Worm (Caenorhabditis elegans) whole organism, L1 larva: Measurements from ENCODE around the gene F59D12.5.

ENCODE experiments used
- F16B12.6 ChIP-seq: fragments of 150-350 bp; optimal IDR thresholded peaks from 2 replicates; lab custom pipeline; 2014; ENCODE audit warnings: missing biosample characterization, missing genetic modification characterization
- Y116A8C.19 ChIP-seq: sonication (generic microtip); optimal IDR thresholded peaks from 2 replicates; lab custom pipeline; 2016; ENCODE audit warnings: missing compliant biosample characterization, missing genetic modification characterization, borderline replicate concordance
- aha-1 ChIP-seq: fragments of 150-350 bp; optimal IDR thresholded peaks from 2 replicates; lab custom pipeline; 2014; ENCODE audit warnings: missing biosample characterization, missing genetic modification characterization
- alr-1 ChIP-seq: fragments of 200-800 bp; sonication (Bioruptor generic); optimal IDR thresholded peaks from 2 replicates; lab custom pipeline; 2018; ENCODE audit warnings: borderline replicate concordance, mild to moderate bottlenecking, missing genetic modification characterization, missing compliant biosample characterization
- ama-1 ChIP-seq: fragments of 150-350 bp; optimal IDR thresholded peaks from 2 replicates; lab custom pipeline; 2014
- ceh-8 ChIP-seq: fragments of 200-800 bp; sonication (Bioruptor generic); optimal IDR thresholded peaks from 2 replicates; lab custom pipeline; 2018; ENCODE audit warnings: mild to moderate bottlenecking, missing genetic modification characterization, moderate library complexity, missing compliant biosample characterization
- ceh-82 ChIP-seq, 3 experiments: fragments of 150-350 bp in 1 of 3; sonication (generic microtip) in 2 of 3; optimal IDR thresholded peaks; 2 replicates each; lab custom pipeline; 2014 to 2017; ENCODE audit warnings: missing biosample characterization in 3 of 3, missing genetic modification characterization in 3 of 3
- ceh-88 ChIP-seq: fragments of 200-800 bp; sonication (Bioruptor generic); IDR thresholded peaks from 2 replicates; pipeline ENCODE4 v1.3.6; 2022; ENCODE audit warnings: missing genetic modification characterization, missing compliant biosample characterization
- dpl-1 ChIP-seq, 3 experiments: fragments of 150-350 bp in 2 of 3; sonication (generic microtip) in 1 of 3; optimal IDR thresholded peaks; 2 replicates each; lab custom pipeline; 2014 to 2017; ENCODE audit warnings: missing biosample characterization in 3 of 3, missing genetic modification characterization in 3 of 3, missing genetic modification reagents in 3 of 3
- efl-1 ChIP-seq, 4 experiments: fragments of 150-350 bp; optimal IDR thresholded peaks in 3 of 4; peaks in 1 of 4; 1 replicate in 1 of 4; 2 replicates in 3 of 4; lab custom pipeline; 2014; ENCODE audit warnings: missing biosample characterization in 2 of 4, missing genetic modification characterization in 2 of 4, missing genetic modification reagents in 2 of 4
- efl-3 ChIP-seq: fragments of 200-800 bp; sonication (Bioruptor generic); optimal IDR thresholded peaks from 2 replicates; lab custom pipeline; 2018; ENCODE audit warnings: mild to moderate bottlenecking, missing genetic modification characterization, missing compliant biosample characterization
- egl-13 ChIP-seq: sonication (generic microtip); optimal IDR thresholded peaks from 2 replicates; lab custom pipeline; 2016; ENCODE audit warnings: missing genotype, missing genetic modification reagents, missing genetic modification characterization, missing compliant biosample characterization
- egl-27 ChIP-seq, 2 experiments: fragments of 150-350 bp in 1 of 2; sonication (generic microtip); optimal IDR thresholded peaks; 3 replicates each; lab custom pipeline; 2017 to 2018; ENCODE audit warnings: missing biosample characterization in 2 of 2, missing genetic modification characterization in 2 of 2, missing genetic modification reagents in 2 of 2
- elt-2 ChIP-seq: sonication (generic microtip); optimal IDR thresholded peaks from 2 replicates; lab custom pipeline; 2016; ENCODE audit warnings: missing genetic modification characterization, mild to moderate bottlenecking, inconsistent platforms, missing compliant biosample characterization, missing genetic modification reagents
- ets-5 ChIP-seq: fragments of 200-800 bp; sonication (Bioruptor generic); IDR thresholded peaks from 2 replicates; pipeline ENCODE4 v1.3.6; 2022; ENCODE audit warnings: missing genetic modification characterization, missing compliant biosample characterization
- fkh-10 ChIP-seq: sonication (generic microtip); optimal IDR thresholded peaks from 2 replicates; lab custom pipeline; 2017; ENCODE audit warnings: missing biosample characterization, missing genetic modification reagents, missing genetic modification characterization
- fkh-8 ChIP-seq: sonication (generic microtip); optimal IDR thresholded peaks from 2 replicates; lab custom pipeline; 2016; ENCODE audit warnings: mild to moderate bottlenecking, missing genetic modification characterization, missing compliant biosample characterization
- grh-1 ChIP-seq: fragments of 200-800 bp; sonication (Bioruptor generic); IDR thresholded peaks from 2 replicates; pipeline ENCODE4 v1.3.6; 2022; ENCODE audit warnings: missing genetic modification reagents, missing genetic modification characterization, missing compliant biosample characterization
- hpl-2 ChIP-seq: fragments of 150-350 bp; optimal IDR thresholded peaks from 2 replicates; lab custom pipeline; 2014; ENCODE audit warnings: missing biosample characterization, missing genetic modification reagents, missing genetic modification characterization
- irx-1 ChIP-seq: sonication (generic microtip); optimal IDR thresholded peaks from 2 replicates; lab custom pipeline; 2016; ENCODE audit warnings: missing genetic modification characterization, missing compliant biosample characterization
- isw-1 ChIP-seq: fragments of 200-800 bp; sonication (Bioruptor generic); IDR thresholded peaks from 2 replicates; pipeline ENCODE4 v1.3.6; 2022; ENCODE audit warnings: missing genetic modification characterization, missing compliant biosample characterization
- jun-1 ChIP-seq: fragments of 150-350 bp; optimal IDR thresholded peaks from 2 replicates; lab custom pipeline; 2014; ENCODE audit warnings: missing biosample characterization, missing genetic modification reagents, missing genetic modification characterization
- lin-13 ChIP-seq: fragments of 150-350 bp; optimal IDR thresholded peaks from 2 replicates; lab custom pipeline; 2014; ENCODE audit warnings: missing biosample characterization, missing genetic modification reagents, missing genetic modification characterization
- lin-14 ChIP-seq: fragments of 200-800 bp; sonication (Bioruptor generic); optimal IDR thresholded peaks from 2 replicates; lab custom pipeline; 2018; ENCODE audit warnings: mild to moderate bottlenecking, missing genetic modification characterization, moderate library complexity, missing compliant biosample characterization
- lir-3 ChIP-seq: sonication (generic microtip); optimal IDR thresholded peaks from 2 replicates; lab custom pipeline; 2016; ENCODE audit warnings: mild to moderate bottlenecking, missing genetic modification characterization, moderate library complexity, missing compliant biosample characterization; ENCODE audit not compliant: poor library complexity
- lsy-2 ChIP-seq, 2 experiments: fragments of 150-350 bp; optimal IDR thresholded peaks; 2 replicates each; lab custom pipeline; 2014; ENCODE audit warnings: missing biosample characterization in 2 of 2, missing genetic modification characterization in 2 of 2
- mab-9 ChIP-seq: fragments of 200-800 bp; sonication (Bioruptor generic); IDR thresholded peaks from 2 replicates; pipeline ENCODE4 v1.3.6; 2022; ENCODE audit warnings: missing genetic modification reagents, missing genetic modification characterization, missing compliant biosample characterization
- mdl-1 ChIP-seq, 2 experiments: fragments of 150-350 bp; optimal IDR thresholded peaks; 2 replicates each; lab custom pipeline; 2014 to 2017; ENCODE audit warnings: missing biosample characterization in 2 of 2, missing genetic modification characterization in 2 of 2, inconsistent platforms in 1 of 2
- nhr-19 ChIP-seq: fragments of 200-800 bp; sonication (Bioruptor generic); conservative IDR thresholded peaks from 2 replicates; pipeline ENCODE4 v1.3.6; 2022; ENCODE audit warnings: missing genetic modification characterization, missing compliant biosample characterization
- nhr-237 ChIP-seq: fragments of 150-350 bp; optimal IDR thresholded peaks from 2 replicates; lab custom pipeline; 2014; ENCODE audit warnings: missing biosample characterization, missing genetic modification characterization
- nhr-77 ChIP-seq: fragments of 150-350 bp; optimal IDR thresholded peaks from 2 replicates; lab custom pipeline; 2014; ENCODE audit warnings: missing biosample characterization, missing genetic modification characterization
- nhr-84 ChIP-seq: sonication (generic microtip); optimal IDR thresholded peaks from 2 replicates; lab custom pipeline; 2017; ENCODE audit warnings: missing biosample characterization, missing genetic modification characterization
- nhr-85 ChIP-seq: sonication (generic microtip); peaks from one replicate; lab custom pipeline; 2016; ENCODE audit warnings: missing genetic modification characterization, inconsistent platforms, missing compliant biosample characterization
- pqm-1 ChIP-seq: sonication (generic microtip); optimal IDR thresholded peaks from 3 replicates; lab custom pipeline; 2017; ENCODE audit warnings: missing biosample characterization, missing genetic modification characterization
- rnt-1 ChIP-seq: sonication (generic microtip); optimal IDR thresholded peaks from 2 replicates; lab custom pipeline; 2016; ENCODE audit warnings: mild to moderate bottlenecking, missing genetic modification characterization, moderate library complexity, missing compliant biosample characterization
- skn-1 ChIP-seq: fragments of 150-350 bp; optimal IDR thresholded peaks from 2 replicates; lab custom pipeline; 2014; ENCODE audit warnings: missing biosample characterization, missing genetic modification characterization
- sox-4 ChIP-seq: sonication (generic microtip); optimal IDR thresholded peaks from 2 replicates; lab custom pipeline; 2016; ENCODE audit warnings: missing genetic modification characterization, missing compliant biosample characterization
- swsn-7 ChIP-seq: sonication (generic microtip); optimal IDR thresholded peaks from 2 replicates; lab custom pipeline; 2016; ENCODE audit warnings: missing genetic modification characterization, missing compliant biosample characterization
- tlp-1 ChIP-seq: fragments of 150-350 bp; optimal IDR thresholded peaks from 2 replicates; lab custom pipeline; 2014; ENCODE audit warnings: missing biosample characterization, missing genetic modification characterization
- unc-62 ChIP-seq: fragments of 150-350 bp; optimal IDR thresholded peaks from 2 replicates; lab custom pipeline; 2014; ENCODE audit warnings: missing biosample characterization, missing genetic modification reagents, missing genetic modification characterization
- unc-86 ChIP-seq: sonication (generic microtip); optimal IDR thresholded peaks from 2 replicates; lab custom pipeline; 2016; ENCODE audit warnings: missing genetic modification characterization, missing compliant biosample characterization
- unc-98 ChIP-seq: fragments of 200-800 bp; sonication (Bioruptor generic); IDR thresholded peaks from 2 replicates; pipeline ENCODE4 v1.3.6; 2022; ENCODE audit warnings: missing genetic modification characterization, missing compliant biosample characterization
- vab-15 ChIP-seq: sonication (generic microtip); optimal IDR thresholded peaks from 2 replicates; lab custom pipeline; 2017; ENCODE audit warnings: missing genotype, mild to moderate bottlenecking, missing genetic modification characterization, missing compliant biosample characterization
- xbp-1 ChIP-seq: sonication (generic microtip); optimal IDR thresholded peaks from 2 replicates; lab custom pipeline; 2016; ENCODE audit warnings: missing genetic modification characterization, missing compliant biosample characterization
- zag-1 ChIP-seq: fragments of 150-350 bp; optimal IDR thresholded peaks from 2 replicates; lab custom pipeline; 2014; ENCODE audit warnings: missing biosample characterization, missing genetic modification characterization
- zip-4 ChIP-seq: fragments of 200-800 bp; sonication (Bioruptor generic); optimal IDR thresholded peaks from 2 replicates; lab custom pipeline; 2018; ENCODE audit warnings: mild to moderate bottlenecking, missing genetic modification characterization, moderate library complexity, missing compliant biosample characterization
- ztf-11 ChIP-seq, 2 experiments: sonication (generic microtip); optimal IDR thresholded peaks; 2 replicates each; lab custom pipeline; 2016 to 2017; ENCODE audit warnings: missing genetic modification characterization in 2 of 2, missing biosample characterization in 1 of 2, missing compliant biosample characterization in 1 of 2
- ztf-4 ChIP-seq: fragments of 150-350 bp; optimal IDR thresholded peaks from 2 replicates; lab custom pipeline; 2014; ENCODE audit warnings: missing biosample characterization, missing genetic modification characterization

F59D12.5 gene

ce11 chrX:15681393-15681792 is 34.2 kb upstream of the F59D12.5 start, which contains the start of gene gpn-1:
Gene gpn-1, plus strand, starts transcription at chrX:15681693.
- TF ChIP-seq efl-3 (GFP tag; lab: Kevin White, UChicago) (no peak), ztf-4 (tag; lab: Kevin White, UChicago) (no peak), egl-13 (tag; lab: Kevin White, UChicago) (no peak), nhr-84 (tag; lab: Kevin White, UChicago) (no peak)

DNA sequence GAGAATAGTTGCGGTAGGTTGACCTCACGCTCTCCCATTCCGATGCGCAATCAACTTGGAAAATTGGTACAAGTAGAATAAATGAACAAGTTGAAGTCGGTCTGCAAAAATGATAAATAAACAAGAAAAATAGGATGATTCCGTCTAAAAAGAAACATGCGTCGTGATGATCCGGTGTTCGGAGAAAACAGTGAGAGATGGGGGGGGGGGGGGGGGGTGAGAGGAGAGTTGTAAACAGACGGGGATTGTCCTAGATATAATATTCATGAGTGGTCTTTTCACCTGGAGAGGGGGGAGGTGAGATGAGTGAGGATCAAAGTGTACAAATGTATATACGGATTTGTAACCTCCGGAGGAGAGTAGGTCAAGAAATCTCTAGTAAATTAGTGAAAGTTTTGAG is 28.5 kb upstream of the F59D12.5 start, which contains the start of gene F59D12.2:
Gene F59D12.2 (minus strand): TSS at position 101 of the 400 bp plus-strand sequence.
- TF ChIP-seq lir-3 (tag; lab: Kevin White, UChicago): no peak
- no peak for TF ChIP-seq irx-1
- no peak for TF ChIP-seq efl-3 (GFP tag; lab: Kevin White, UChicago)
- no peak for TF ChIP-seq ceh-88 (GFP tag; lab: Robert Waterston, UW)
- no peak for TF ChIP-seq grh-1 (GFP tag; lab: Robert Waterston, UW)
- no peak for TF ChIP-seq rnt-1 (tag; lab: Kevin White, UChicago)

- no peak for TF ChIP-seq swsn-7
- TF ChIP-seq nhr-19: no peak
- no peak for TF ChIP-seq ets-5 (GFP tag; lab: Robert Waterston, UW)
- no peak for TF ChIP-seq efl-1 (optimal IDR thresholded peaks at IDR 0.05; lab: Kevin White, UChicago)
- TF ChIP-seq efl-1 (GFP tag; optimal IDR thresholded peaks at IDR 0.05 in 1 of 2; lab: Kevin White, UChicago): no peak
- no peak for TF ChIP-seq fkh-8 (tag; lab: Kevin White, UChicago)
- no peak for TF ChIP-seq mab-9 (GFP tag; lab: Robert Waterston, UW)
- TF ChIP-seq lin-14 (GFP tag; lab: Kevin White, UChicago): peak; percentile 56
- TF ChIP-seq ceh-88 (GFP tag; lab: Robert Waterston, UW): no peak
- TF ChIP-seq skn-1 (tag; lab: Kevin White, UChicago): no peak
- TF ChIP-seq ztf-4 (tag; lab: Kevin White, UChicago): no peak
- no peak for TF ChIP-seq ztf-11 (tag; optimal IDR thresholded peaks at IDR 0.05; lab: Kevin White, UChicago)
- TF ChIP-seq unc-98 (GFP tag; lab: Robert Waterston, UW): no peak
- no peak for TF ChIP-seq elt-2 (tag; lab: Kevin White, UChicago)
- no peak for TF ChIP-seq F16B12.6 (tag; lab: Kevin White, UChicago)
- TF ChIP-seq isw-1 (GFP tag; lab: Robert Waterston, UW): no peak
- TF ChIP-seq unc-86 (tag; lab: Kevin White, UChicago): peak; percentile 68
- TF ChIP-seq nhr-77: no peak
- TF ChIP-seq lir-3 (tag; lab: Kevin White, UChicago): no peak
- no peak for TF ChIP-seq ama-1
- TF ChIP-seq mdl-1 (tag; optimal IDR thresholded peaks at IDR 0.05; lab: Kevin White, UChicago): no peak
- no peak for TF ChIP-seq Y116A8C.19 (tag; lab: Kevin White, UChicago)
- TF ChIP-seq ceh-82 (tag; optimal IDR thresholded peaks at IDR 0.05; lab: Kevin White, UChicago): peak in 1 of 3 experiments; percentile 13
- TF ChIP-seq zag-1 (tag; lab: Kevin White, UChicago): no peak
- TF ChIP-seq sox-4 (tag; lab: Kevin White, UChicago): no peak
- no peak for TF ChIP-seq rnt-1 (tag; lab: Kevin White, UChicago)
- TF ChIP-seq lsy-2 (tag; optimal IDR thresholded peaks at IDR 0.05; lab: Kevin White, UChicago): no peak
- TF ChIP-seq fkh-10: no peak
- TF ChIP-seq unc-62 (GFP tag; lab: Kevin White, UChicago): no peak
- TF ChIP-seq aha-1 (tag; lab: Kevin White, UChicago): no peak
- TF ChIP-seq vab-15 (tag; lab: Kevin White, UChicago): no peak
- TF ChIP-seq xbp-1 (tag; lab: Kevin White, UChicago): no peak
- TF ChIP-seq tlp-1: no peak
- TF ChIP-seq egl-27 (tag; optimal IDR thresholded peaks at IDR 0.05; lab: Kevin White, UChicago): no peak
- TF ChIP-seq zip-4 (GFP tag; lab: Kevin White, UChicago): no peak
- TF ChIP-seq ceh-8 (GFP tag; lab: Kevin White, UChicago): no peak
- no peak for TF ChIP-seq lin-13
- TF ChIP-seq grh-1 (GFP tag; lab: Robert Waterston, UW): no peak
- TF ChIP-seq hpl-2 (GFP tag; lab: Kevin White, UChicago): no peak
- TF ChIP-seq pqm-1 (tag; lab: Kevin White, UChicago): no peak
- no peak for TF ChIP-seq jun-1
- TF ChIP-seq nhr-85 (tag; lab: Kevin White, UChicago): no peak
- no peak for TF ChIP-seq nhr-237 (tag; lab: Kevin White, UChicago)
- TF ChIP-seq alr-1 (tag; lab: Kevin White, UChicago): no peak
- no peak for TF ChIP-seq dpl-1 (GFP tag; optimal IDR thresholded peaks at IDR 0.05; lab: Kevin White, UChicago)
Measured at ce11 chrX:15668695-15669094, 21.5 kb upstream of the F59D12.5 start.
